Worm (Caenorhabditis elegans) whole organism, L4/young adult: ENCODE measurements around the gene pef-1.

ENCODE experiments used
- dao-5 ChIP-seq: sonication (generic microtip); optimal IDR thresholded peaks from 2 replicates; lab custom pipeline; 2016; ENCODE audit warnings: missing genotype, missing genetic modification characterization, moderate library complexity, missing compliant biosample characterization
- him-1 ChIP-seq: sonication (generic microtip); optimal IDR thresholded peaks from 2 replicates; lab custom pipeline; 2016; ENCODE audit warnings: missing genotype, missing genetic modification reagents, missing genetic modification characterization, missing compliant biosample characterization

- TF ChIP-seq dao-5 (tag; lab: Kevin White, UChicago) (no peak), him-1 (tag; lab: Kevin White, UChicago) (no peak)
Measured at ce11 chrIII:909540-909939, 16.6 kb downstream of the pef-1 start, which contains the start of gene crls-1.
